Worm (Caenorhabditis elegans) whole organism, L1 larva: ENCODE data around the gene sru-19.

Experiments used
- C16A3.4 ChIP-seq: fragments of 150-350 bp; optimal IDR thresholded peaks from 2 replicates; lab custom pipeline; 2014; ENCODE audit warnings: missing biosample characterization, missing genetic modification characterization
- F16B12.6 ChIP-seq: fragments of 150-350 bp; optimal IDR thresholded peaks from 2 replicates; lab custom pipeline; 2014; ENCODE audit warnings: missing biosample characterization, missing genetic modification characterization
- blmp-1 ChIP-seq: fragments of 150-350 bp; optimal IDR thresholded peaks from 2 replicates; lab custom pipeline; 2014; ENCODE audit warnings: missing biosample characterization, missing genetic modification characterization
- ceh-63 ChIP-seq: fragments of 200-800 bp; sonication (Bioruptor generic); optimal IDR thresholded peaks from 2 replicates; lab custom pipeline; 2018; ENCODE audit warnings: mild to moderate bottlenecking, missing genetic modification characterization, missing compliant biosample characterization
- ceh-90 ChIP-seq: sonication (generic microtip); optimal IDR thresholded peaks from 2 replicates; lab custom pipeline; 2016; ENCODE audit warnings: missing genetic modification characterization, missing compliant biosample characterization
- dpl-1 ChIP-seq, 3 experiments: fragments of 150-350 bp in 2 of 3; sonication (generic microtip) in 1 of 3; optimal IDR thresholded peaks; 2 replicates each; lab custom pipeline; 2014 to 2017; ENCODE audit warnings: missing biosample characterization in 3 of 3, missing genetic modification characterization in 3 of 3, missing genetic modification reagents in 3 of 3
- efl-1 ChIP-seq, 4 experiments: fragments of 150-350 bp; optimal IDR thresholded peaks in 3 of 4; peaks in 1 of 4; 1 replicate in 1 of 4; 2 replicates in 3 of 4; lab custom pipeline; 2014; ENCODE audit warnings: missing biosample characterization in 2 of 4, missing genetic modification characterization in 2 of 4, missing genetic modification reagents in 2 of 4
- efl-3 ChIP-seq: fragments of 200-800 bp; sonication (Bioruptor generic); optimal IDR thresholded peaks from 2 replicates; lab custom pipeline; 2018; ENCODE audit warnings: mild to moderate bottlenecking, missing genetic modification characterization, missing compliant biosample characterization
- egl-27 ChIP-seq, 2 experiments: fragments of 150-350 bp in 1 of 2; sonication (generic microtip); optimal IDR thresholded peaks; 3 replicates each; lab custom pipeline; 2017 to 2018; ENCODE audit warnings: missing biosample characterization in 2 of 2, missing genetic modification characterization in 2 of 2, missing genetic modification reagents in 2 of 2
- fkh-10 ChIP-seq: sonication (generic microtip); optimal IDR thresholded peaks from 2 replicates; lab custom pipeline; 2017; ENCODE audit warnings: missing biosample characterization, missing genetic modification reagents, missing genetic modification characterization
- fos-1 ChIP-seq: fragments of 150-350 bp; optimal IDR thresholded peaks from 2 replicates; lab custom pipeline; 2014; ENCODE audit warnings: missing biosample characterization, missing genetic modification characterization
- hlh-4 ChIP-seq: sonication (generic microtip); optimal IDR thresholded peaks from 2 replicates; lab custom pipeline; 2016; ENCODE audit warnings: mild to moderate bottlenecking, missing genetic modification characterization, missing compliant biosample characterization
- hpl-2 ChIP-seq: fragments of 150-350 bp; optimal IDR thresholded peaks from 2 replicates; lab custom pipeline; 2014; ENCODE audit warnings: missing biosample characterization, missing genetic modification reagents, missing genetic modification characterization
- lin-14 ChIP-seq: fragments of 200-800 bp; sonication (Bioruptor generic); optimal IDR thresholded peaks from 2 replicates; lab custom pipeline; 2018; ENCODE audit warnings: mild to moderate bottlenecking, missing genetic modification characterization, moderate library complexity, missing compliant biosample characterization
- lsy-2 ChIP-seq, 2 experiments: fragments of 150-350 bp; optimal IDR thresholded peaks; 2 replicates each; lab custom pipeline; 2014; ENCODE audit warnings: missing biosample characterization in 2 of 2, missing genetic modification characterization in 2 of 2
- mdl-1 ChIP-seq, 2 experiments: fragments of 150-350 bp; optimal IDR thresholded peaks; 2 replicates each; lab custom pipeline; 2014 to 2017; ENCODE audit warnings: missing biosample characterization in 2 of 2, missing genetic modification characterization in 2 of 2, inconsistent platforms in 1 of 2
- mef-2 ChIP-seq: fragments of 150-350 bp; optimal IDR thresholded peaks from 2 replicates; lab custom pipeline; 2014; ENCODE audit warnings: missing biosample characterization, missing genetic modification characterization
- nhr-11 ChIP-seq: fragments of 150-350 bp; optimal IDR thresholded peaks from 2 replicates; lab custom pipeline; 2014; ENCODE audit warnings: missing biosample characterization, missing genetic modification characterization
- nhr-19 ChIP-seq: fragments of 200-800 bp; sonication (Bioruptor generic); conservative IDR thresholded peaks from 2 replicates; pipeline ENCODE4 v1.3.6; 2022; ENCODE audit warnings: missing genetic modification characterization, missing compliant biosample characterization
- nhr-237 ChIP-seq: fragments of 150-350 bp; optimal IDR thresholded peaks from 2 replicates; lab custom pipeline; 2014; ENCODE audit warnings: missing biosample characterization, missing genetic modification characterization
- nhr-47 ChIP-seq: sonication (generic microtip); optimal IDR thresholded peaks from 2 replicates; lab custom pipeline; 2016; ENCODE audit warnings: mild to moderate bottlenecking, missing genetic modification characterization, moderate library complexity, missing compliant biosample characterization
- nhr-76 ChIP-seq: sonication (generic microtip); optimal IDR thresholded peaks from 2 replicates; lab custom pipeline; 2017; ENCODE audit warnings: missing biosample characterization, missing genetic modification characterization
- nhr-77 ChIP-seq: fragments of 150-350 bp; optimal IDR thresholded peaks from 2 replicates; lab custom pipeline; 2014; ENCODE audit warnings: missing biosample characterization, missing genetic modification characterization
- nhr-90 ChIP-seq: sonication (generic microtip); optimal IDR thresholded peaks from 2 replicates; lab custom pipeline; 2016; ENCODE audit warnings: mild to moderate bottlenecking, missing genetic modification characterization, missing compliant biosample characterization; ENCODE audit not compliant: poor library complexity
- pax-3 ChIP-seq: fragments of 200-800 bp; sonication (Bioruptor generic); optimal IDR thresholded peaks from 2 replicates; lab custom pipeline; 2018; ENCODE audit warnings: mild to moderate bottlenecking, missing genetic modification characterization, moderate library complexity, missing compliant biosample characterization
- pqm-1 ChIP-seq: sonication (generic microtip); optimal IDR thresholded peaks from 3 replicates; lab custom pipeline; 2017; ENCODE audit warnings: missing biosample characterization, missing genetic modification characterization
- rnt-1 ChIP-seq: sonication (generic microtip); optimal IDR thresholded peaks from 2 replicates; lab custom pipeline; 2016; ENCODE audit warnings: mild to moderate bottlenecking, missing genetic modification characterization, moderate library complexity, missing compliant biosample characterization
- skn-1 ChIP-seq: fragments of 150-350 bp; optimal IDR thresholded peaks from 2 replicates; lab custom pipeline; 2014; ENCODE audit warnings: missing biosample characterization, missing genetic modification characterization
- snpc-4 ChIP-seq: fragments of 150-350 bp; optimal IDR thresholded peaks from 2 replicates; lab custom pipeline; 2014; ENCODE audit warnings: missing biosample characterization, missing genetic modification characterization
- snu-23 ChIP-seq: sonication (generic microtip); optimal IDR thresholded peaks from 2 replicates; lab custom pipeline; 2016; ENCODE audit warnings: missing genetic modification characterization, missing compliant biosample characterization
- sup-37 ChIP-seq: fragments of 200-800 bp; sonication (Bioruptor generic); optimal IDR thresholded peaks from 2 replicates; lab custom pipeline; 2018; ENCODE audit warnings: mild to moderate bottlenecking, missing genetic modification characterization, missing compliant biosample characterization
- tlp-1 ChIP-seq: fragments of 150-350 bp; optimal IDR thresholded peaks from 2 replicates; lab custom pipeline; 2014; ENCODE audit warnings: missing biosample characterization, missing genetic modification characterization
- unc-130 ChIP-seq: fragments of 150-350 bp; optimal IDR thresholded peaks from 2 replicates; lab custom pipeline; 2017; ENCODE audit warnings: missing biosample characterization, missing genetic modification characterization, inconsistent platforms
- unc-30 ChIP-seq: sonication (generic microtip); optimal IDR thresholded peaks from 2 replicates; lab custom pipeline; 2017; ENCODE audit warnings: missing biosample characterization, missing genetic modification characterization
- unc-86 ChIP-seq: sonication (generic microtip); optimal IDR thresholded peaks from 2 replicates; lab custom pipeline; 2016; ENCODE audit warnings: missing genetic modification characterization, missing compliant biosample characterization
- zip-4 ChIP-seq: fragments of 200-800 bp; sonication (Bioruptor generic); optimal IDR thresholded peaks from 2 replicates; lab custom pipeline; 2018; ENCODE audit warnings: mild to moderate bottlenecking, missing genetic modification characterization, moderate library complexity, missing compliant biosample characterization
- ztf-4 ChIP-seq: fragments of 150-350 bp; optimal IDR thresholded peaks from 2 replicates; lab custom pipeline; 2014; ENCODE audit warnings: missing biosample characterization, missing genetic modification characterization

Gene sru-19

DNA sequence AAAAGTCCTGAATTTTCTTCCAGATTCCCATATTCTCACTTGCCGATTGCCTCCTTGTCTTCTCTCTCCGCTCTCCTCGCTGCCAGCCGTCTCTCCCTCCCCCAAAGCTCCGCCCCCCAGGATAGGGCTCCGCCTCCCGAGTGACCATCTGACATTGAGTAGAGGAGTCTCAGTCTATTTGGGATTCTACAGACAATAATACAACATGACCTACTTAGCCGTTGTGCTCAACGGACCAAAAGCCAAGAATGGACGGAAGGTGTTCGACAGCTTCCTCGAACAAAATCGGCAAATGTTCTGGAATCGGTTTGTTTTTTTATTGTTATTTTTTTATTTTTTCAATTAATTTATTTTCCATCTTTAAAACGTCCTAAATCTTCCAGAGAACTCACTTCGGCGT is 43.7 kb downstream of the sru-19 start, which contains the start of gene ham-1:
Gene ham-1, plus strand, starts transcription at position 173 of the 400 bp plus-strand sequence.
- no peak for TF ChIP-seq hlh-4 (tag; lab: Kevin White, UChicago)
- TF ChIP-seq snpc-4 = no peak
- no peak for TF ChIP-seq nhr-76 (tag; lab: Kevin White, UChicago)
- no peak for TF ChIP-seq efl-3 (GFP tag; lab: Kevin White, UChicago)
- no peak for TF ChIP-seq skn-1 (tag; lab: Kevin White, UChicago)
- no peak for TF ChIP-seq nhr-47 (tag; lab: Kevin White, UChicago)
- TF ChIP-seq fkh-10 (GFP tag; lab: Kevin White, UChicago) = no peak
- TF ChIP-seq blmp-1 (tag; lab: Kevin White, UChicago) = no peak
- TF ChIP-seq tlp-1 (tag; lab: Kevin White, UChicago) = no peak
- TF ChIP-seq unc-86 (tag; lab: Kevin White, UChicago) = no peak
- TF ChIP-seq C16A3.4 = no peak
- no peak for TF ChIP-seq lsy-2 (tag; optimal IDR thresholded peaks at IDR 0.05; lab: Kevin White, UChicago)
- TF ChIP-seq unc-130 (tag; lab: Kevin White, UChicago) = no peak
- TF ChIP-seq zip-4 (GFP tag; lab: Kevin White, UChicago) = no peak
- TF ChIP-seq fos-1 (tag; lab: Kevin White, UChicago) = no peak
- no peak for TF ChIP-seq unc-30 (tag; lab: Kevin White, UChicago)
- no peak for TF ChIP-seq F16B12.6 (tag; lab: Kevin White, UChicago)
- no peak for TF ChIP-seq ceh-63 (GFP tag; lab: Kevin White, UChicago)

DNA sequence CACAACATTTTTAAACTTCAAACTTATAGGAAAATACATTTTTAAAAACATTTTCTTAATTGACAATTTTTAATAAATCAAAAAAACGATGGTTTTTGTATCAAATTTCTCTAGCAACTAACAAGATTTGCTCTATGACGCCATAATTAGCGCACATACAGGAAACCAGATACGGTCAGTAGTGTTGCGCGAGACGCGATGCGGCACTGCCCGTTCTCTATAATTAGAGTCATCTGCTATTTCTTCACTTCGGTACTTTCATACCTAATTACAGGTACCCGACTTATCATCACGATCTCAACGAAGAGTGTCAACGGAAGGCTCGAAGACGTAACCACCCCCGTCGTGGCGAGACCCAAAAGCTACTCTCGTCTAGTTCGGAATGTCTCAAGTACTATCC is 46.3 kb downstream of the sru-19 start:
- TF ChIP-seq rnt-1 (tag; lab: Kevin White, UChicago) = no peak
- no peak for TF ChIP-seq efl-1 (optimal IDR thresholded peaks at IDR 0.05; lab: Kevin White, UChicago)
- no peak for TF ChIP-seq efl-1 (GFP tag; optimal IDR thresholded peaks at IDR 0.05 in 1 of 2; lab: Kevin White, UChicago)
- no peak for TF ChIP-seq mef-2 (tag; lab: Kevin White, UChicago)

DNA sequence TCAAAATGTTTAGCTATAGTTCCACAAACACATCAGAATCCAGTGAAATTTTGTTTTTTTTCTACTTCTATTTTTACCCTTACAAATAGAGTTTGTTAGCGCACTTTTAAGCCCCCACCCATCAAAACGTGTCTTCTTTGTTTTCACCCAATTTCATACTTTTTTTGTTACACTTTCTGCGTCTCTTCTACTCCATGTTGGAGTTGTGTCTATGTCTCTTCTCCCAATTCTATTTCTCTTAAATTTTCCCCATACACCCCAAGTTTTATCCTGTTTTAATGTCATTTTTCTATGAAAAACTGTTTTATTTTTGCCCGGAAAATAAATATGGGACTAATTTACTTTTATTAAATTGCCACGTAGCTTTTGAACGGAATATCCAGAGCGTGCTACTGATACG is 47.1 kb downstream of the sru-19 start:
- TF ChIP-seq nhr-19 = no peak
- no peak for TF ChIP-seq nhr-237 (tag; lab: Kevin White, UChicago)
- no peak for TF ChIP-seq nhr-47 (tag; lab: Kevin White, UChicago)
- TF ChIP-seq egl-27 (tag; optimal IDR thresholded peaks at IDR 0.05; lab: Kevin White, UChicago) = no peak
- no peak for TF ChIP-seq nhr-90 (tag; lab: Kevin White, UChicago)
- TF ChIP-seq ceh-90 (tag; lab: Kevin White, UChicago) = no peak
- TF ChIP-seq tlp-1 (tag; lab: Kevin White, UChicago) = no peak
- peak; percentile 37 for TF ChIP-seq blmp-1 (tag; lab: Kevin White, UChicago)
- no peak for TF ChIP-seq sup-37 (GFP tag; lab: Kevin White, UChicago)
- TF ChIP-seq nhr-77 (tag; lab: Kevin White, UChicago) = no peak
- TF ChIP-seq mdl-1 (tag; optimal IDR thresholded peaks at IDR 0.05; lab: Kevin White, UChicago) = no peak
- TF ChIP-seq hpl-2 (GFP tag; lab: Kevin White, UChicago) = no peak
- peak in 1 of 2 experiments; percentile 35 for TF ChIP-seq lsy-2 (tag; optimal IDR thresholded peaks at IDR 0.05; lab: Kevin White, UChicago)
- no peak for TF ChIP-seq dpl-1 (GFP tag; optimal IDR thresholded peaks at IDR 0.05; lab: Kevin White, UChicago)
- no peak for TF ChIP-seq ztf-4 (tag; lab: Kevin White, UChicago)
- no peak for TF ChIP-seq nhr-11
- TF ChIP-seq C16A3.4 = no peak
- no peak for TF ChIP-seq pax-3 (tag; lab: Kevin White, UChicago)
- TF ChIP-seq efl-1 (optimal IDR thresholded peaks at IDR 0.05; lab: Kevin White, UChicago) = peak; percentile 27 to 43
- TF ChIP-seq efl-1 (GFP tag; optimal IDR thresholded peaks at IDR 0.05 in 1 of 2; lab: Kevin White, UChicago) = peak in 1 of 2 experiments; percentile 81
- peak; percentile 14 for TF ChIP-seq lin-14
- TF ChIP-seq pqm-1 (tag; lab: Kevin White, UChicago) = no peak
- TF ChIP-seq snu-23 (GFP tag; lab: Kevin White, UChicago) = peak; percentile 2
